Worm (Caenorhabditis elegans) whole organism, L4/young adult: ENCODE results near the gene frg-1.

Experiments
- W03F9.2 ChIP-seq: fragments of 150-350 bp; optimal IDR thresholded peaks from 2 replicates; lab custom pipeline; 2014; ENCODE audit warnings: missing biosample characterization, missing genetic modification characterization
- dao-5 ChIP-seq: sonication (generic microtip); optimal IDR thresholded peaks from 2 replicates; lab custom pipeline; 2016; ENCODE audit warnings: missing genotype, missing genetic modification characterization, moderate library complexity, missing compliant biosample characterization
- him-1 ChIP-seq: sonication (generic microtip); optimal IDR thresholded peaks from 2 replicates; lab custom pipeline; 2016; ENCODE audit warnings: missing genotype, missing genetic modification reagents, missing genetic modification characterization, missing compliant biosample characterization

Gene frg-1

ce11 chrIII:12960705-12961104 is 18.3 kb upstream of the frg-1 start:
- TF ChIP-seq dao-5 (no peak), him-1 (tag; lab: Kevin White, UChicago) (no peak), W03F9.2 (no peak)

ce11 chrIII:12966895-12967294 is 12.1 kb upstream of the frg-1 start, which contains the start of gene ttm-1:
TSS of gene ttm-1 (minus strand) at chrIII:12966995.
- TF ChIP-seq him-1 (tag; lab: Kevin White, UChicago) (no peak), W03F9.2 (no peak), dao-5 (no peak)

- TF ChIP-seq W03F9.2, result no peak
- no peak for TF ChIP-seq dao-5
- no peak for TF ChIP-seq him-1 (tag; lab: Kevin White, UChicago)
Measured at ce11 chrIII:12967437-12968043, 11.4 kb upstream of the frg-1 start.

- no peak for TF ChIP-seq dao-5
- TF ChIP-seq W03F9.2, result no peak
- no peak for TF ChIP-seq him-1 (tag; lab: Kevin White, UChicago)
Measured at ce11 chrIII:12968330-12968729, 10.6 kb upstream of the frg-1 start.

ce11 chrIII:12971828-12972379 is 7.1 kb upstream of the frg-1 start:
- no peak for TF ChIP-seq him-1 (tag; lab: Kevin White, UChicago)
- peak; percentile 10 for TF ChIP-seq W03F9.2

ce11 chrIII:12972398-12972797 is 6.6 kb upstream of the frg-1 start, which contains the start of gene bckd-1A:
TSS of gene bckd-1A (minus strand) at chrIII:12972498.
- TF ChIP-seq dao-5, result no peak
- TF ChIP-seq him-1 (tag; lab: Kevin White, UChicago), result no peak
- TF ChIP-seq W03F9.2, result no peak

- TF ChIP-seq W03F9.2 (no peak), dao-5 (no peak), him-1 (tag; lab: Kevin White, UChicago) (no peak)
Measured at ce11 chrIII:12977559-12977958, 1.4 kb upstream of the frg-1 start, which contains the start of gene ZK1010.2. TSS of gene ZK1010.2 (minus strand) at chrIII:12977862.

- TF ChIP-seq him-1 (tag; lab: Kevin White, UChicago), result no peak
- no peak for TF ChIP-seq dao-5
- no peak for TF ChIP-seq W03F9.2
Measured at ce11 chrIII:12980770-12981169, 1.8 kb downstream of the frg-1 start, which contains the start of gene ZK1010.4. TSS of gene ZK1010.4 (plus strand) at chrIII:12981070.

ce11 chrIII:12987418-12987817 is 8.5 kb downstream of the frg-1 start, which contains the start of gene ZK1010.5:
TSS of gene ZK1010.5 (minus strand) at chrIII:12987518.
- TF ChIP-seq him-1 (tag; lab: Kevin White, UChicago) (no peak), dao-5 (no peak), W03F9.2 (no peak)

- TF ChIP-seq W03F9.2 (no peak), him-1 (tag; lab: Kevin White, UChicago) (no peak)
Measured at ce11 chrIII:12990997-12991396, 12.0 kb downstream of the frg-1 start, which contains the start of gene ZK1010.12. TSS of gene ZK1010.12 (plus strand) at chrIII:12991297.

- TF ChIP-seq him-1 (tag; lab: Kevin White, UChicago) (no peak), W03F9.2 (no peak), dao-5 (no peak)
Measured at ce11 chrIII:12993055-12993454, 14.1 kb downstream of the frg-1 start.

- TF ChIP-seq dao-5 (no peak), W03F9.2 (no peak), him-1 (tag; lab: Kevin White, UChicago) (no peak)
Measured at ce11 chrIII:12993607-12994006, 14.6 kb downstream of the frg-1 start, which contains the start of gene col-97. TSS of gene col-97 (minus strand) at chrIII:12993707.

- TF ChIP-seq dao-5 (no peak), W03F9.2 (no peak), him-1 (tag; lab: Kevin White, UChicago) (no peak)
Measured at ce11 chrIII:12998252-12998651, 19.3 kb downstream of the frg-1 start.

ce11 chrIII:13000457-13000856 is 21.5 kb downstream of the frg-1 start, which contains the start of gene ZK1010.8:
TSS of gene ZK1010.8 (minus strand) at chrIII:13000670.
- TF ChIP-seq dao-5 (no peak), him-1 (tag; lab: Kevin White, UChicago) (no peak), W03F9.2 (no peak)

ce11 chrIII:13002098-13002497 is 23.1 kb downstream of the frg-1 start, which contains the start of gene ZK1010.10:
TSS of gene ZK1010.10 (plus strand) at chrIII:13002383.
- TF ChIP-seq dao-5, result no peak
- no peak for TF ChIP-seq him-1 (tag; lab: Kevin White, UChicago)
- TF ChIP-seq W03F9.2, result no peak
